Worm (Caenorhabditis elegans): ENCODE measurements around the gene W07G1.1.

DNA sequence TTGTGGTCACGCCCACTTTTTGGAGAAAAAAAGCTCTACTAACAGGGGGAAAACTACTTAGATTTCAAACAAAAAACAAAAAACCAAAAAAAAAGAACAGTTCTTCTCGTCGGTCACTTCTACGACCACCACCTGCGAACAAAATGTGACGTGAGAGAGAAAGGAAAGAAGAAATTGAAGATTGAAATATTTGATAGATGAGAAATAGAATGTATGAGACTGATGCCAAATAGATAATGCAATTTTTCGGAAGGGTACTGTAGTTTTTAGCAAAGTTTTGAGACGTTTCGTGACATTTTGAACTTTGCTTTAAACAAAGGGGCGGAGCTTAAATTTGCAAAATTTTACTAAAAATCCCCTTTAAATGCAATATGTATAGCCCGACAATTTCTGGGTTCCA, 15.5 kb upstream of the W07G1.1 start:
- TF ChIP-seq mep-1 (tag; optimal IDR thresholded peaks at IDR 0.05) (no peak), lin-32 (GFP tag; optimal IDR thresholded peaks at IDR 0.05) (no peak)
